Fruit fly (Drosophila melanogaster) whole organism, wandering third instar larva: ENCODE results near the gene CG44836.

Experiments
- Dfd ChIP-seq: fragments of >200 bp; optimal IDR thresholded peaks from 2 replicates; lab custom pipeline; 2017; ENCODE audit warnings: missing biosample characterization, missing genetic modification characterization
- HLH106 ChIP-seq: fragments of 200-800 bp; optimal IDR thresholded peaks from 3 replicates; lab custom pipeline; 2019; ENCODE audit warnings: missing biosample characterization, mild to moderate bottlenecking, missing genetic modification characterization, moderate library complexity
- N ChIP-seq: fragments of >200 bp; optimal IDR thresholded peaks from 2 replicates; lab custom pipeline; 2018; ENCODE audit warnings: missing biosample characterization, missing external identifiers, missing genetic modification characterization
- Vsx2 ChIP-seq: fragments of 200-300, 225-300 bp; sonication (Bioruptor generic); optimal IDR thresholded peaks from 2 replicates; lab custom pipeline; 2018; ENCODE audit warnings: missing biosample characterization, missing genetic modification characterization; ENCODE audit not compliant: partially characterized antibody
- br ChIP-seq: fragments of 200-800 bp; sonication (Bioruptor generic); optimal IDR thresholded peaks from 2 replicates; lab custom pipeline; 2016; ENCODE audit warnings: missing biosample characterization, missing genetic modification characterization
- dl ChIP-seq, 2 experiments: fragments of 175-275, 200-275 bp in 1 of 2; fragments of 200-275 bp in 1 of 2; sonication (Bioruptor generic); optimal IDR thresholded peaks; lab custom pipeline; 2018; ENCODE audit warnings: mild to moderate bottlenecking in 2 of 2, missing biosample characterization in 2 of 2, missing genetic modification characterization in 2 of 2, moderate library complexity in 2 of 2; ENCODE audit not compliant: partially characterized antibody in 2 of 2, insufficient read depth in 1 of 2
- dmrt93B ChIP-seq: fragments of 200-800 bp; sonication (Bioruptor generic); optimal IDR thresholded peaks from 2 replicates; lab custom pipeline; 2018; ENCODE audit warnings: missing biosample characterization, mild to moderate bottlenecking, missing genetic modification characterization
- pan ChIP-seq: fragments of >200 bp; optimal IDR thresholded peaks from 2 replicates; lab custom pipeline; 2017
- psq ChIP-seq: fragments of 200-800 bp; sonication (Bioruptor generic); optimal IDR thresholded peaks from 3 replicates; lab custom pipeline; 2017; ENCODE audit warnings: missing biosample characterization, mild to moderate bottlenecking, missing genetic modification characterization, moderate library complexity
- sage ChIP-seq: fragments of 200-800 bp; sonication (Bioruptor generic); optimal IDR thresholded peaks from 2 replicates; lab custom pipeline; 2016; ENCODE audit warnings: missing biosample characterization, mild to moderate bottlenecking, missing genetic modification characterization
- usp ChIP-seq: fragments of >200 bp; optimal IDR thresholded peaks from 2 replicates; lab custom pipeline; 2017; ENCODE audit warnings: missing biosample characterization, missing genetic modification characterization
- woc ChIP-seq: sonication (Bioruptor generic); optimal IDR thresholded peaks from 2 replicates; lab custom pipeline; 2016; ENCODE audit warnings: missing biosample characterization, mild to moderate bottlenecking, missing genetic modification characterization

DNA sequence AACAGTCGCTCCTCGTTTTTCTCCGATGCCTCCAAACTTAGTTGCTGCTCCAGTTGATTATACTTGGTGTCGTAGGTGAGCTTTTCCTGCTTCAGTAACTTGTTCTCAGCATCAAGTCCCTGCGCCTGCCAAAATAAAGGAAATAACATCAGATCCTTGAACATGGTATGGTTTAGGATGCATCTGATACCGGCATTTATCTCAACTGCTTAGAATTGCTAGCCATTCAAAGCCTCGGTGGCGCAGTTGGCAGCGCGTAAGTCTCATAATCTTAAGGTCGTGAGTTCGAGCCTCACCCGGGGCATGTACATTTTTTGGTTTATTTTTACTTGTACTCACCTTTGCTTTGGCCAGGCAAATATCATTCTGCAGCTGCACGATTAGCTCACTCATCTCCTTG lies 50.4 kb downstream of the CG44836 start:
- TF ChIP-seq HLH106 (tag; lab: Kevin White, UChicago) (no peak), sage (GFP tag; lab: Kevin White, UChicago) (no peak), usp (GFP tag; lab: Kevin White, UChicago) (no peak), Vsx2 (GFP tag; lab: Kevin White, UChicago) (no peak), N (no peak), dmrt93B (no peak), pan (lab: Kevin White, UChicago) (no peak), Dfd (GFP tag; lab: Kevin White, UChicago) (no peak), psq (no peak), woc (no peak), dl (GFP tag; optimal IDR thresholded peaks at IDR 0.05; lab: Kevin White, UChicago; ENCODE audit: insufficient read depth in 1 of 2, partially characterized antibody in 2 of 2) (no peak), br (GFP tag; lab: Kevin White, UChicago) (no peak)
